Fruit fly (Drosophila melanogaster): ENCODE results near the gene CG33159.

dm6 chr3L:3186364-3186763, 17.9 kb downstream of the CG33159 start, which contains the start of gene CG32284:
- no peak for TF ChIP-seq salr (GFP tag; optimal IDR thresholded peaks at IDR 0.05)
- no peak for TF ChIP-seq Sox102F (GFP tag; optimal IDR thresholded peaks at IDR 0.05)
- no peak for TF ChIP-seq Lpt (GFP tag; optimal IDR thresholded peaks at IDR 0.05)
- TF ChIP-seq CG11294 (GFP tag; IDR thresholded peaks at IDR 0.05): no peak
- no peak for TF ChIP-seq OdsH (GFP tag; optimal IDR thresholded peaks at IDR 0.05)
- TF ChIP-seq Gug (GFP tag; IDR thresholded peaks at IDR 0.05): no peak
- no peak for TF ChIP-seq CG7368 (GFP tag; optimal IDR thresholded peaks at IDR 0.05)
- TF ChIP-seq Sox15 (GFP tag; optimal IDR thresholded peaks at IDR 0.05): no peak
- no peak for TF ChIP-seq CG11902 (GFP tag; optimal IDR thresholded peaks at IDR 0.05)
